Worm (Caenorhabditis elegans) whole organism, L1 larva: Measurements from ENCODE around the gene vha-19.
A peak's percentile ranks its signal among the peaks of the same experiment; 100 is the strongest.

Source experiments
- C04F5.9 ChIP-seq: sonication (generic microtip); optimal IDR thresholded peaks from 2 replicates; lab custom pipeline; 2016; ENCODE audit warnings: missing genetic modification characterization, missing compliant biosample characterization
- C16A3.4 ChIP-seq: fragments of 150-350 bp; optimal IDR thresholded peaks from 2 replicates; lab custom pipeline; 2014; ENCODE audit warnings: missing biosample characterization, missing genetic modification characterization
- C34B4.2 ChIP-seq: sonication (generic microtip); optimal IDR thresholded peaks from 2 replicates; lab custom pipeline; 2017; ENCODE audit warnings: mild to moderate bottlenecking, missing genetic modification characterization, missing compliant biosample characterization
- aha-1 ChIP-seq: fragments of 150-350 bp; optimal IDR thresholded peaks from 2 replicates; lab custom pipeline; 2014; ENCODE audit warnings: missing biosample characterization, missing genetic modification characterization
- alr-1 ChIP-seq: fragments of 200-800 bp; sonication (Bioruptor generic); optimal IDR thresholded peaks from 2 replicates; lab custom pipeline; 2018; ENCODE audit warnings: borderline replicate concordance, mild to moderate bottlenecking, missing genetic modification characterization, missing compliant biosample characterization
- aly-2 ChIP-seq: fragments of 150-350 bp; optimal IDR thresholded peaks from 2 replicates; lab custom pipeline; 2014; ENCODE audit warnings: missing biosample characterization, missing genetic modification characterization
- ama-1 ChIP-seq: fragments of 150-350 bp; optimal IDR thresholded peaks from 2 replicates; lab custom pipeline; 2014
- ceh-63 ChIP-seq: fragments of 200-800 bp; sonication (Bioruptor generic); optimal IDR thresholded peaks from 2 replicates; lab custom pipeline; 2018; ENCODE audit warnings: mild to moderate bottlenecking, missing genetic modification characterization, missing compliant biosample characterization
- ceh-82 ChIP-seq, 3 experiments: fragments of 150-350 bp in 1 of 3; sonication (generic microtip) in 2 of 3; optimal IDR thresholded peaks; 2 replicates each; lab custom pipeline; 2014 to 2017; ENCODE audit warnings: missing biosample characterization in 3 of 3, missing genetic modification characterization in 3 of 3
- ceh-90 ChIP-seq: sonication (generic microtip); optimal IDR thresholded peaks from 2 replicates; lab custom pipeline; 2016; ENCODE audit warnings: missing genetic modification characterization, missing compliant biosample characterization
- ces-1 ChIP-seq: fragments of 150-350 bp; optimal IDR thresholded peaks from 2 replicates; lab custom pipeline; 2014; ENCODE audit warnings: missing biosample characterization, missing genetic modification reagents, missing genetic modification characterization
- efl-1 ChIP-seq, 4 experiments: fragments of 150-350 bp; optimal IDR thresholded peaks in 3 of 4; peaks in 1 of 4; 1 replicate in 1 of 4; 2 replicates in 3 of 4; lab custom pipeline; 2014; ENCODE audit warnings: missing biosample characterization in 2 of 4, missing genetic modification characterization in 2 of 4, missing genetic modification reagents in 2 of 4
- egl-13 ChIP-seq: sonication (generic microtip); optimal IDR thresholded peaks from 2 replicates; lab custom pipeline; 2016; ENCODE audit warnings: missing genotype, missing genetic modification reagents, missing genetic modification characterization, missing compliant biosample characterization
- elt-2 ChIP-seq: sonication (generic microtip); optimal IDR thresholded peaks from 2 replicates; lab custom pipeline; 2016; ENCODE audit warnings: missing genetic modification characterization, mild to moderate bottlenecking, inconsistent platforms, missing compliant biosample characterization, missing genetic modification reagents
- fkh-10 ChIP-seq: sonication (generic microtip); optimal IDR thresholded peaks from 2 replicates; lab custom pipeline; 2017; ENCODE audit warnings: missing biosample characterization, missing genetic modification reagents, missing genetic modification characterization
- fkh-4 ChIP-seq: sonication (generic microtip); optimal IDR thresholded peaks from 2 replicates; lab custom pipeline; 2016; ENCODE audit warnings: missing compliant biosample characterization, missing genetic modification characterization, borderline replicate concordance
- fkh-8 ChIP-seq: sonication (generic microtip); optimal IDR thresholded peaks from 2 replicates; lab custom pipeline; 2016; ENCODE audit warnings: mild to moderate bottlenecking, missing genetic modification characterization, missing compliant biosample characterization
- grh-1 ChIP-seq: fragments of 200-800 bp; sonication (Bioruptor generic); IDR thresholded peaks from 2 replicates; pipeline ENCODE4 v1.3.6; 2022; ENCODE audit warnings: missing genetic modification reagents, missing genetic modification characterization, missing compliant biosample characterization
- hlh-17 ChIP-seq: fragments of 200-800 bp; sonication (Bioruptor generic); optimal IDR thresholded peaks from 2 replicates; lab custom pipeline; 2018; ENCODE audit warnings: missing genetic modification characterization, mild to moderate bottlenecking, missing compliant biosample characterization, moderate library complexity, borderline replicate concordance
- isw-1 ChIP-seq: fragments of 200-800 bp; sonication (Bioruptor generic); IDR thresholded peaks from 2 replicates; pipeline ENCODE4 v1.3.6; 2022; ENCODE audit warnings: missing genetic modification characterization, missing compliant biosample characterization
- lin-13 ChIP-seq: fragments of 150-350 bp; optimal IDR thresholded peaks from 2 replicates; lab custom pipeline; 2014; ENCODE audit warnings: missing biosample characterization, missing genetic modification reagents, missing genetic modification characterization
- lin-14 ChIP-seq: fragments of 200-800 bp; sonication (Bioruptor generic); optimal IDR thresholded peaks from 2 replicates; lab custom pipeline; 2018; ENCODE audit warnings: mild to moderate bottlenecking, missing genetic modification characterization, moderate library complexity, missing compliant biosample characterization
- lin-39 ChIP-seq: fragments of 150-350 bp; optimal IDR thresholded peaks from 2 replicates; lab custom pipeline; 2014; ENCODE audit warnings: missing biosample characterization, missing genetic modification reagents, missing genetic modification characterization
- lir-3 ChIP-seq: sonication (generic microtip); optimal IDR thresholded peaks from 2 replicates; lab custom pipeline; 2016; ENCODE audit warnings: mild to moderate bottlenecking, missing genetic modification characterization, moderate library complexity, missing compliant biosample characterization; ENCODE audit not compliant: poor library complexity
- mdl-1 ChIP-seq, 2 experiments: fragments of 150-350 bp; optimal IDR thresholded peaks; 2 replicates each; lab custom pipeline; 2014 to 2017; ENCODE audit warnings: missing biosample characterization in 2 of 2, missing genetic modification characterization in 2 of 2, inconsistent platforms in 1 of 2
- mef-2 ChIP-seq: fragments of 150-350 bp; optimal IDR thresholded peaks from 2 replicates; lab custom pipeline; 2014; ENCODE audit warnings: missing biosample characterization, missing genetic modification characterization
- mep-1 ChIP-seq: fragments of 150-350 bp; optimal IDR thresholded peaks from 2 replicates; lab custom pipeline; 2014; ENCODE audit warnings: missing biosample characterization, missing genetic modification characterization
- nhr-11 ChIP-seq: fragments of 150-350 bp; optimal IDR thresholded peaks from 2 replicates; lab custom pipeline; 2014; ENCODE audit warnings: missing biosample characterization, missing genetic modification characterization
- nhr-12 ChIP-seq: sonication (generic microtip); optimal IDR thresholded peaks from 2 replicates; lab custom pipeline; 2017; ENCODE audit warnings: missing biosample characterization, missing genetic modification characterization
- nhr-19 ChIP-seq: fragments of 200-800 bp; sonication (Bioruptor generic); conservative IDR thresholded peaks from 2 replicates; pipeline ENCODE4 v1.3.6; 2022; ENCODE audit warnings: missing genetic modification characterization, missing compliant biosample characterization
- nhr-20 ChIP-seq: sonication (generic microtip); optimal IDR thresholded peaks from 2 replicates; lab custom pipeline; 2016; ENCODE audit warnings: mild to moderate bottlenecking, missing genetic modification characterization, missing compliant biosample characterization
- nhr-237 ChIP-seq: fragments of 150-350 bp; optimal IDR thresholded peaks from 2 replicates; lab custom pipeline; 2014; ENCODE audit warnings: missing biosample characterization, missing genetic modification characterization
- nhr-77 ChIP-seq: fragments of 150-350 bp; optimal IDR thresholded peaks from 2 replicates; lab custom pipeline; 2014; ENCODE audit warnings: missing biosample characterization, missing genetic modification characterization
- nhr-85 ChIP-seq: sonication (generic microtip); peaks from one replicate; lab custom pipeline; 2016; ENCODE audit warnings: missing genetic modification characterization, inconsistent platforms, missing compliant biosample characterization
- pag-3 ChIP-seq: sonication (generic microtip); optimal IDR thresholded peaks from 2 replicates; lab custom pipeline; 2017; ENCODE audit warnings: missing genetic modification characterization, mild to moderate bottlenecking, missing compliant biosample characterization, antibody characterized with exemption, borderline replicate concordance; ENCODE audit not compliant: insufficient read depth
- pax-3 ChIP-seq: fragments of 200-800 bp; sonication (Bioruptor generic); optimal IDR thresholded peaks from 2 replicates; lab custom pipeline; 2018; ENCODE audit warnings: mild to moderate bottlenecking, missing genetic modification characterization, moderate library complexity, missing compliant biosample characterization
- pqm-1 ChIP-seq: sonication (generic microtip); optimal IDR thresholded peaks from 3 replicates; lab custom pipeline; 2017; ENCODE audit warnings: missing biosample characterization, missing genetic modification characterization
- rnt-1 ChIP-seq: sonication (generic microtip); optimal IDR thresholded peaks from 2 replicates; lab custom pipeline; 2016; ENCODE audit warnings: mild to moderate bottlenecking, missing genetic modification characterization, moderate library complexity, missing compliant biosample characterization
- skn-1 ChIP-seq: fragments of 150-350 bp; optimal IDR thresholded peaks from 2 replicates; lab custom pipeline; 2014; ENCODE audit warnings: missing biosample characterization, missing genetic modification characterization
- sptf-1 ChIP-seq: fragments of 150-350 bp; optimal IDR thresholded peaks from 2 replicates; lab custom pipeline; 2014; ENCODE audit warnings: missing biosample characterization, missing genetic modification characterization
- swsn-7 ChIP-seq: sonication (generic microtip); optimal IDR thresholded peaks from 2 replicates; lab custom pipeline; 2016; ENCODE audit warnings: missing genetic modification characterization, missing compliant biosample characterization
- tbx-2 ChIP-seq: sonication (generic microtip); optimal IDR thresholded peaks from 2 replicates; lab custom pipeline; 2016; ENCODE audit warnings: missing genetic modification characterization, missing compliant biosample characterization
- unc-130 ChIP-seq: fragments of 150-350 bp; optimal IDR thresholded peaks from 2 replicates; lab custom pipeline; 2017; ENCODE audit warnings: missing biosample characterization, missing genetic modification characterization, inconsistent platforms
- unc-30 ChIP-seq: sonication (generic microtip); optimal IDR thresholded peaks from 2 replicates; lab custom pipeline; 2017; ENCODE audit warnings: missing biosample characterization, missing genetic modification characterization
- unc-98 ChIP-seq: fragments of 200-800 bp; sonication (Bioruptor generic); IDR thresholded peaks from 2 replicates; pipeline ENCODE4 v1.3.6; 2022; ENCODE audit warnings: missing genetic modification characterization, missing compliant biosample characterization
- xbp-1 ChIP-seq: sonication (generic microtip); optimal IDR thresholded peaks from 2 replicates; lab custom pipeline; 2016; ENCODE audit warnings: missing genetic modification characterization, missing compliant biosample characterization
- zag-1 ChIP-seq: fragments of 150-350 bp; optimal IDR thresholded peaks from 2 replicates; lab custom pipeline; 2014; ENCODE audit warnings: missing biosample characterization, missing genetic modification characterization
- ztf-4 ChIP-seq: fragments of 150-350 bp; optimal IDR thresholded peaks from 2 replicates; lab custom pipeline; 2014; ENCODE audit warnings: missing biosample characterization, missing genetic modification characterization

vha-19 gene

DNA sequence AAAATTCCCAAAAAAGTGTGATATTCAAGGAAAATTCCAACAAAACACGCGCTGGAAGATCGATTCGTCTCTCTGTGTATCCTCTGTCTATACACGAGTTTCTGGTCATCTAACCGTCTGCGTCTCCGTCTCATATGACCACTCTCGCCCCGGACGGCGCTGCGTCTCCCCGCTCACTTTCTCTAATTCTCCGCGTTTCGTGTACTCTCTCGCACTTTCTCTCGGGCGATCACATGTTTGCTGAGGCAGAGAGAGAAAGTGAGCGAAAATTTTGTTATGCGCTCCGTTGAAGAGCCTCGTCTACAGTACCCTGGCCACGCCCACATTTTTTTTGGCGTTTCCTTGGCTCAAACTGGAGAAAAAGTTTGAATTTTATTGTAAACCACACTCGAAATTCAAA is 15.6 kb downstream of the vha-19 start (continued):
- TF ChIP-seq pag-3 (tag; lab: Kevin White, UChicago) (no peak), C16A3.4 (tag; lab: Kevin White, UChicago) (peak; percentile 65), lin-13 (GFP tag; lab: Kevin White, UChicago) (peak; percentile 92), nhr-19 (peak; percentile 95), aha-1 (tag; lab: Kevin White, UChicago) (peak; percentile 93), hlh-17 (no peak), nhr-12 (tag; lab: Kevin White, UChicago) (no peak), swsn-7 (tag; lab: Kevin White, UChicago) (peak; percentile 96), mdl-1 (tag; optimal IDR thresholded peaks at IDR 0.05; lab: Kevin White, UChicago) (peak; percentile 58 to 95), ces-1 (GFP tag; lab: Kevin White, UChicago) (no peak), lin-39 (tag; lab: Kevin White, UChicago) (peak; percentile 80), fkh-10 (GFP tag; lab: Kevin White, UChicago) (peak; percentile 90), C34B4.2 (tag; lab: Kevin White, UChicago) (no peak), nhr-237 (tag; lab: Kevin White, UChicago) (peak; percentile 11), ztf-4 (tag; lab: Kevin White, UChicago) (peak; percentile 82), efl-1 (optimal IDR thresholded peaks at IDR 0.05; lab: Kevin White, UChicago) (peak; percentile 93 to 96), efl-1 (GFP tag; optimal IDR thresholded peaks at IDR 0.05 in 1 of 2; lab: Kevin White, UChicago) (peak; percentile 80 to 98), unc-130 (tag; lab: Kevin White, UChicago) (no peak), xbp-1 (tag; lab: Kevin White, UChicago) (peak; percentile 93), fkh-4 (peak; percentile 49), nhr-77 (tag; lab: Kevin White, UChicago) (peak; percentile 78), unc-30 (no peak), fkh-8 (tag; lab: Kevin White, UChicago) (peak; percentile 94), lin-14 (peak; percentile 98), nhr-85 (peak; percentile 96), mef-2 (tag; lab: Kevin White, UChicago) (peak; percentile 41), lir-3 (tag; lab: Kevin White, UChicago) (no peak), elt-2 (tag; lab: Kevin White, UChicago) (peak; percentile 86), ceh-82 (tag; optimal IDR thresholded peaks at IDR 0.05; lab: Kevin White, UChicago) (peak; percentile 49 to 92 (median 82)), isw-1 (GFP tag; lab: Robert Waterston, UW) (peak; percentile 90), ama-1 (lab: Kevin White, UChicago) (no peak), zag-1 (tag; lab: Kevin White, UChicago) (no peak), nhr-20 (tag; lab: Kevin White, UChicago) (peak; percentile 95)

DNA sequence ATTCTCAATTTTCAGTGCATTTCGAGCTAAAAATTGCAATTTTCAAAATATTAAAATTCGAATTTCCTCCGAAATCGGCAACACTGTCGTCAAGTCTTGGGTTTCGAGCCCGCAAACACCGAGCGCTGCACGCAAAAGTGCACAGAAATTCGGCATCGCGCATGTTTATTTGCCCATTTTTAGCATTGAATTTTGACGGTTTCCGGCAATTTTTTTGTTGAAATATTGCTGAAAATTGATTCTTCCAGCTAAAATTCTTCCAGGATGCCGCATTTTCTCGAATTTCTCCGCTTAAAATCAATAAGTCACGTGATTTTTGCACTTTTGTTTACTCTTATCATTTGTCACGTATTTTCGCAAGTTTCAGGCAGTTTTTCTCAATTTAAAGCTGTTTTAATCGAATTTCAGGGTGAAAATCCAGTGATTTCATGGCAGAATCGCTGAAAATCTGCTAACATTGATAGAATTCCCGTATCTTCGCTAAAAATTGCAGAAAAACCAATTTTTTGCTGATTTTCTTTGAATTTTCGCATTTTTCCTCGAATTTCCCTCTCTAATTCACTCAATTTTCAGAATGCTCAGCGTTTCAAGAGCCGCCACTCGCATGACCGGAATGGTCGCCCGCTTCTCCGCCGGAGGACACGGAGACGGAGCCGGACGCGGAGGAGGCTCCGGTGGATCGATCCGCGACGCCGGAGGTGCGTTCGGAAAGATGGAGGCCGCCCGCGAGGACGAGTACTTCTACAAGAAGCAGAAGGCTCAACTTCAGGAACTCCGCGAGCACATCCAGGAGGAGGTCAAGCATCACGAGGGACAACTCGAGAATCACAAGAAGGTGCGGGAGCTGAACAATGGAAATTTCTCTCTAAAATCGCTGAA is 16.6 kb downstream of the vha-19 start, which contains the start of gene mai-2:
mai-2 (plus strand) TSS at position 574 of the 879 bp plus-strand sequence.
- no peak for TF ChIP-seq ceh-63 (GFP tag; lab: Kevin White, UChicago)
- peak; percentile 64 for TF ChIP-seq tbx-2 (tag; lab: Kevin White, UChicago)
- peak; percentile 65 for TF ChIP-seq xbp-1 (tag; lab: Kevin White, UChicago)
- TF ChIP-seq nhr-237 (tag; lab: Kevin White, UChicago): no peak
- peak; percentile 12 for TF ChIP-seq pax-3 (tag; lab: Kevin White, UChicago)
- TF ChIP-seq nhr-20 (tag; lab: Kevin White, UChicago): peak; percentile 66
- TF ChIP-seq nhr-19: peak; percentile 65
- 0 out of 2 replicates have a peak, but pooled peaks have one; percentile 34 for TF ChIP-seq unc-98 (GFP tag; lab: Robert Waterston, UW)
- peak; percentile 18 for TF ChIP-seq nhr-11 (tag; lab: Kevin White, UChicago)
- no peak for TF ChIP-seq mef-2 (tag; lab: Kevin White, UChicago)
- TF ChIP-seq efl-1 (optimal IDR thresholded peaks at IDR 0.05; lab: Kevin White, UChicago): peak; percentile 61 to 94
- TF ChIP-seq efl-1 (GFP tag; optimal IDR thresholded peaks at IDR 0.05 in 1 of 2; lab: Kevin White, UChicago): peak; percentile 94 to 99
- peak; percentile 21 for TF ChIP-seq fkh-10 (GFP tag; lab: Kevin White, UChicago)
- peak in 1 of 2 experiments; percentile 45 for TF ChIP-seq mdl-1 (tag; optimal IDR thresholded peaks at IDR 0.05; lab: Kevin White, UChicago)
- TF ChIP-seq aly-2 (tag; lab: Kevin White, UChicago): peak; percentile 20
- no peak for TF ChIP-seq C04F5.9 (tag; lab: Kevin White, UChicago)
- peak; percentile 63 for TF ChIP-seq nhr-85
- no peak for TF ChIP-seq egl-13 (tag; lab: Kevin White, UChicago)
- no peak for TF ChIP-seq pqm-1 (tag; lab: Kevin White, UChicago)
- peak; percentile 70 for TF ChIP-seq rnt-1 (tag; lab: Kevin White, UChicago)
- TF ChIP-seq skn-1 (tag; lab: Kevin White, UChicago): peak; percentile 57
- TF ChIP-seq lin-14: peak; percentile 60
- no peak for TF ChIP-seq alr-1 (tag; lab: Kevin White, UChicago)
- TF ChIP-seq mep-1 (tag; lab: Kevin White, UChicago): peak; percentile 49
- no peak for TF ChIP-seq ztf-4 (tag; lab: Kevin White, UChicago)
- no peak for TF ChIP-seq ceh-90 (tag; lab: Kevin White, UChicago)
- TF ChIP-seq sptf-1 (tag; lab: Kevin White, UChicago): no peak
- no peak; the same call in 1 of the 2 replicates for TF ChIP-seq grh-1 (GFP tag; lab: Robert Waterston, UW)
